Fruit fly (Drosophila melanogaster): ENCODE measurements around the gene CG7049.

DNA sequence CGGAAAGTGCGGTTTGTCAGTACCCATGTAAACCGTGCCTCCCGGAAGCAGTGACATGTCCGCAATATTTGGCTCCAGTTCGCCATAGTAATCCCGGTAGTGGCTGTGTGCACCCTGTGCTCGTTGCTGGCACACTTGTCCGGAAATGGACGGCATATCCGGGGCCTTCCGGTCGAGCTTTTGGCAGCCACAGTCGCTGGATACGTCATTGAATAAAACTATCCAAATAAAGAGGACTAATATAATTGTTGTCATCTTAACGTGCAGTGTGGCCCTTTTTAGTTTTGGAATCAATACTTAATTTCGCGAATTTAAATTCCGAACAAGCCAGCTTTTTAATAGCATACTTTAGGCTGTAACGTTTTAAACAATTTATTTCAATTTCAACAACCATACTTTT lies at the start of gene CG7049:
- TF ChIP-seq Hnf4 (GFP tag; optimal IDR thresholded peaks at IDR 0.05), result no peak
- TF ChIP-seq OdsH (GFP tag; optimal IDR thresholded peaks at IDR 0.05), result no peak
- no peak for TF ChIP-seq Rel (GFP tag; optimal IDR thresholded peaks at IDR 0.05)
- no peak for TF ChIP-seq Rel (tag; optimal IDR thresholded peaks at IDR 0.05)
- no peak for TF ChIP-seq woc (GFP tag; optimal IDR thresholded peaks at IDR 0.05)
- no peak for TF ChIP-seq brk (GFP tag; optimal IDR thresholded peaks at IDR 0.05)
- no peak for TF ChIP-seq usp (GFP tag; optimal IDR thresholded peaks at IDR 0.05)
- TF ChIP-seq Hr83 (GFP tag; optimal IDR thresholded peaks at IDR 0.05; ENCODE audit: poor library complexity, severe bottlenecking), result no peak
- no peak for TF ChIP-seq sv (GFP tag; optimal IDR thresholded peaks at IDR 0.05)
- TF ChIP-seq CG32264 (GFP tag; optimal IDR thresholded peaks at IDR 0.05), result no peak
